Worm (Caenorhabditis elegans) whole organism, L4 larva: ENCODE measurements around the gene rheb-1.

Experiments used
- F10B5.3 ChIP-seq: sonication (generic microtip); optimal IDR thresholded peaks from 2 replicates; lab custom pipeline; 2016; ENCODE audit warnings: mild to moderate bottlenecking, missing genetic modification characterization, missing compliant biosample characterization
- F26F4.8 ChIP-seq: fragments of 200-800 bp; sonication (Bioruptor generic); conservative IDR thresholded peaks from 2 replicates; pipeline ENCODE4 v1.3.6; 2022; ENCODE audit warnings: missing genetic modification characterization, missing compliant biosample characterization
- F49E8.2 ChIP-seq: sonication (generic microtip); optimal IDR thresholded peaks from 2 replicates; lab custom pipeline; 2016; ENCODE audit warnings: missing compliant biosample characterization, mild to moderate bottlenecking, missing genetic modification characterization, borderline replicate concordance
- T26A8.4 ChIP-seq: fragments of 200-800 bp; sonication (Bioruptor generic); IDR thresholded peaks from 2 replicates; pipeline ENCODE4 v1.3.6; 2022; ENCODE audit warnings: missing genetic modification characterization, missing compliant biosample characterization
- Y105C5A.15 ChIP-seq: fragments of 200-800 bp; sonication (Bioruptor generic); IDR thresholded peaks from 2 replicates; pipeline ENCODE4 v1.3.6; 2022; ENCODE audit warnings: missing genetic modification characterization, missing compliant biosample characterization
- Y75B8A.6 ChIP-seq: fragments of 200-800 bp; sonication (Bioruptor generic); IDR thresholded peaks from 2 replicates; pipeline ENCODE4 v1.3.6; 2022; ENCODE audit warnings: missing genetic modification reagents, missing genetic modification characterization, missing compliant biosample characterization
- ZK546.5 ChIP-seq, 2 experiments: sonication (generic microtip); optimal IDR thresholded peaks; 2 replicates each; lab custom pipeline; 2017; ENCODE audit warnings: missing biosample characterization in 2 of 2, missing genetic modification characterization in 2 of 2
- aha-1 ChIP-seq: fragments of 150-350 bp; peaks from one replicate; lab custom pipeline; 2014; ENCODE audit warnings: missing biosample characterization, missing genetic modification characterization
- aly-2 ChIP-seq: sonication (generic microtip); optimal IDR thresholded peaks from 2 replicates; lab custom pipeline; 2018; ENCODE audit warnings: missing biosample characterization, missing genetic modification characterization
- attf-4 ChIP-seq: sonication (generic microtip); optimal IDR thresholded peaks from 3 replicates; lab custom pipeline; 2017; ENCODE audit warnings: missing biosample characterization, missing genetic modification characterization
- ceh-28 ChIP-seq: fragments of 150-350 bp; optimal IDR thresholded peaks from 2 replicates; lab custom pipeline; 2014; ENCODE audit warnings: missing biosample characterization, missing genetic modification reagents, missing genetic modification characterization
- ceh-62 ChIP-seq: sonication (generic microtip); optimal IDR thresholded peaks from 2 replicates; lab custom pipeline; 2017; ENCODE audit warnings: missing biosample characterization, missing genetic modification characterization
- ceh-82 ChIP-seq: sonication (generic microtip); optimal IDR thresholded peaks from 2 replicates; lab custom pipeline; 2017; ENCODE audit warnings: missing biosample characterization, missing genetic modification characterization
- ces-1 ChIP-seq: fragments of 150-350 bp; sonication (generic microtip); optimal IDR thresholded peaks from 4 replicates; lab custom pipeline; 2014; ENCODE audit warnings: missing biosample characterization, missing genetic modification reagents, missing genetic modification characterization
- dmd-6 ChIP-seq: fragments of 200-800 bp; sonication (Bioruptor generic); IDR thresholded peaks from 2 replicates; pipeline ENCODE4 v1.3.6; 2022; ENCODE audit warnings: missing genetic modification reagents, missing genetic modification characterization, missing compliant biosample characterization
- dpl-1 ChIP-seq: fragments of 150-350 bp; optimal IDR thresholded peaks from 2 replicates; lab custom pipeline; 2014; ENCODE audit warnings: missing biosample characterization, missing genetic modification reagents, missing genetic modification characterization
- dve-1 ChIP-seq: sonication (generic microtip); optimal IDR thresholded peaks from 2 replicates; lab custom pipeline; 2017; ENCODE audit warnings: antibody characterized with exemption, mild to moderate bottlenecking, missing genetic modification characterization, missing compliant biosample characterization; ENCODE audit not compliant: insufficient read depth
- egl-43 ChIP-seq: fragments of 200-800 bp; sonication (Bioruptor generic); IDR thresholded peaks from 2 replicates; pipeline ENCODE4 v1.3.6; 2022; ENCODE audit warnings: missing genetic modification reagents, missing genetic modification characterization, missing compliant biosample characterization
- fos-1 ChIP-seq: fragments of 150-350 bp; optimal IDR thresholded peaks from 2 replicates; lab custom pipeline; 2014; ENCODE audit warnings: missing biosample characterization, missing genetic modification characterization
- hlh-11 ChIP-seq: fragments of 200-800 bp; sonication (Bioruptor generic); optimal IDR thresholded peaks from 2 replicates; lab custom pipeline; 2018; ENCODE audit warnings: mild to moderate bottlenecking, missing genetic modification characterization, missing compliant biosample characterization
- hlh-30 ChIP-seq: sonication (generic microtip); optimal IDR thresholded peaks from 2 replicates; lab custom pipeline; 2017; ENCODE audit warnings: antibody characterized with exemption, mild to moderate bottlenecking, missing genetic modification characterization, missing compliant biosample characterization; ENCODE audit not compliant: insufficient read depth
- lim-7 ChIP-seq: fragments of 200-800 bp; sonication (Bioruptor generic); IDR thresholded peaks from 2 replicates; pipeline ENCODE4 v1.3.6; 2022; ENCODE audit warnings: missing genetic modification characterization, missing compliant biosample characterization
- lin-13 ChIP-seq: fragments of 150-350 bp; optimal IDR thresholded peaks from 2 replicates; lab custom pipeline; 2014; ENCODE audit warnings: missing biosample characterization, missing genetic modification reagents, missing genetic modification characterization
- lin-15B ChIP-seq: fragments of 150-350 bp; sonication (generic microtip); optimal IDR thresholded peaks from 3 replicates; lab custom pipeline; 2014; ENCODE audit warnings: missing biosample characterization, missing genetic modification characterization
- lin-38 ChIP-seq: fragments of 200-800 bp; sonication (Bioruptor generic); IDR thresholded peaks from 2 replicates; pipeline ENCODE4 v1.3.6; 2022; ENCODE audit warnings: missing genetic modification reagents, missing genetic modification characterization, missing compliant biosample characterization
- lin-39 ChIP-seq: fragments of 150-350 bp; optimal IDR thresholded peaks from 2 replicates; lab custom pipeline; 2014; ENCODE audit warnings: missing biosample characterization, missing genetic modification reagents, missing genetic modification characterization
- lsy-2 ChIP-seq, 2 experiments: fragments of 150-350 bp in 1 of 2; sonication (generic microtip) in 1 of 2; optimal IDR thresholded peaks; 2 replicates each; lab custom pipeline; 2014 to 2017; ENCODE audit warnings: missing biosample characterization in 2 of 2, missing genetic modification characterization in 2 of 2
- madf-9 ChIP-seq: fragments of 200-800 bp; sonication (Bioruptor generic); conservative IDR thresholded peaks from 2 replicates; pipeline ENCODE4 v1.3.6; 2022; ENCODE audit warnings: missing genetic modification reagents, missing genetic modification characterization, missing compliant biosample characterization
- mdl-1 ChIP-seq, 2 experiments: fragments of 150-350 bp in 1 of 2; sonication (generic microtip) in 1 of 2; optimal IDR thresholded peaks; 2 replicates each; lab custom pipeline; 2014 to 2017; ENCODE audit warnings: missing biosample characterization in 2 of 2, missing genetic modification characterization in 2 of 2
- mep-1 ChIP-seq: fragments of 150-350 bp; sonication (generic microtip); optimal IDR thresholded peaks from 3 replicates; lab custom pipeline; 2014; ENCODE audit warnings: missing biosample characterization, missing genetic modification characterization
- mxl-3 ChIP-seq: fragments of 200-800 bp; sonication (Bioruptor generic); optimal IDR thresholded peaks from 2 replicates; lab custom pipeline; 2018; ENCODE audit warnings: mild to moderate bottlenecking, missing genetic modification characterization, missing compliant biosample characterization
- nhr-25 ChIP-seq: sonication (generic microtip); optimal IDR thresholded peaks from 2 replicates; lab custom pipeline; 2017; ENCODE audit warnings: missing genetic modification characterization, mild to moderate bottlenecking, missing compliant biosample characterization, antibody characterized with exemption, moderate library complexity, borderline replicate concordance; ENCODE audit not compliant: insufficient read depth
- nhr-28 ChIP-seq: fragments of 150-350 bp; optimal IDR thresholded peaks from 2 replicates; lab custom pipeline; 2014; ENCODE audit warnings: missing biosample characterization, missing genetic modification characterization
- nhr-41 ChIP-seq: fragments of 200-800 bp; sonication (Bioruptor generic); IDR thresholded peaks from 2 replicates; pipeline ENCODE4 v1.3.6; 2022; ENCODE audit warnings: missing genetic modification reagents, missing genetic modification characterization, missing compliant biosample characterization
- nhr-6 ChIP-seq: fragments of 150-350 bp; optimal IDR thresholded peaks from 2 replicates; lab custom pipeline; 2014; ENCODE audit warnings: missing biosample characterization, missing genetic modification characterization
- nhr-76 ChIP-seq: fragments of 150-350 bp; optimal IDR thresholded peaks from 2 replicates; lab custom pipeline; 2014; ENCODE audit warnings: missing biosample characterization, missing genetic modification characterization
- rbr-2 ChIP-seq: sonication (generic microtip); optimal IDR thresholded peaks from 2 replicates; lab custom pipeline; 2016; ENCODE audit warnings: missing genotype, missing genetic modification characterization, missing compliant biosample characterization
- skn-1 ChIP-seq: fragments of 150-350 bp; optimal IDR thresholded peaks from 2 replicates; lab custom pipeline; 2014; ENCODE audit warnings: missing biosample characterization, missing genetic modification characterization
- tra-1 ChIP-seq: fragments of 200-800 bp; sonication (Bioruptor generic); IDR thresholded peaks from 2 replicates; pipeline ENCODE4 v1.3.6; 2022; ENCODE audit warnings: missing genetic modification reagents, missing genetic modification characterization, missing compliant biosample characterization
- unc-62 ChIP-seq, 3 experiments: fragments of 150-350 bp in 1 of 3; sonication (generic microtip); optimal IDR thresholded peaks in 2 of 3; peaks in 1 of 3; 1 replicate in 1 of 3; 2 replicates in 2 of 3; lab custom pipeline; 2014 to 2017; ENCODE audit warnings: missing biosample characterization in 3 of 3, missing genetic modification characterization in 3 of 3, missing genetic modification reagents in 3 of 3, missing genotype in 1 of 3
- zag-1 ChIP-seq: fragments of 150-350 bp; optimal IDR thresholded peaks from 2 replicates; lab custom pipeline; 2014; ENCODE audit warnings: missing biosample characterization, missing genetic modification characterization

rheb-1 gene

ce11 chrIII:9502155-9502714 lies 46.4 kb upstream of the rheb-1 start:
- TF ChIP-seq attf-4 (tag; lab: Kevin White, UChicago) (no peak), dve-1 (peak; percentile 10), mxl-3 (GFP tag; lab: Kevin White, UChicago) (peak; percentile 33), lim-7 (GFP tag; lab: Robert Waterston, UW) (no peak), ZK546.5 (tag; optimal IDR thresholded peaks at IDR 0.05; lab: Kevin White, UChicago) (no peak), ces-1 (GFP tag; lab: Kevin White, UChicago) (no peak), mdl-1 (tag; optimal IDR thresholded peaks at IDR 0.05; lab: Kevin White, UChicago) (no peak), dmd-6 (no peak), ceh-62 (tag; lab: Kevin White, UChicago) (no peak), lin-39 (tag; lab: Kevin White, UChicago) (no peak), nhr-25 (peak; percentile 11), unc-62 (GFP tag; optimal IDR thresholded peaks at IDR 0.05 in 1 of 2; lab: Kevin White, UChicago) (peak in 1 of 2 experiments; percentile 96), unc-62 (tag; optimal IDR thresholded peaks at IDR 0.05; lab: Kevin White, UChicago) (no peak), hlh-11 (tag; lab: Kevin White, UChicago) (no peak), lsy-2 (tag; optimal IDR thresholded peaks at IDR 0.05; lab: Kevin White, UChicago) (peak in 1 of 2 experiments; percentile 31), nhr-6 (tag; lab: Kevin White, UChicago) (no peak), skn-1 (tag; lab: Kevin White, UChicago) (no peak), F49E8.2 (tag; lab: Kevin White, UChicago) (no peak), nhr-41 (GFP tag; lab: Robert Waterston, UW) (no peak), lin-38 (GFP tag; lab: Robert Waterston, UW) (no peak), nhr-28 (peak; percentile 65), egl-43 (no peak), Y75B8A.6 (GFP tag; lab: Robert Waterston, UW) (no peak), aha-1 (tag; lab: Kevin White, UChicago) (peak; percentile 85), fos-1 (tag; lab: Kevin White, UChicago) (no peak), nhr-76 (no peak), F26F4.8 (GFP tag; lab: Robert Waterston, UW) (no peak), F10B5.3 (tag; lab: Kevin White, UChicago) (no peak)

ce11 chrIII:9501072-9501471 lies 45.2 kb upstream of the rheb-1 start:
- no peak for TF ChIP-seq T26A8.4 (GFP tag; lab: Robert Waterston, UW)
- TF ChIP-seq ceh-82 (tag; lab: Kevin White, UChicago), result no peak
- no peak for TF ChIP-seq aly-2 (tag; lab: Kevin White, UChicago)
- TF ChIP-seq hlh-30, result peak; percentile 21
- no peak for TF ChIP-seq rbr-2 (tag; lab: Kevin White, UChicago)
- TF ChIP-seq dpl-1, result no peak
- TF ChIP-seq lin-38 (GFP tag; lab: Robert Waterston, UW), result no peak
- TF ChIP-seq ceh-28 (tag; lab: Kevin White, UChicago), result no peak
- TF ChIP-seq fos-1 (tag; lab: Kevin White, UChicago), result no peak
- TF ChIP-seq Y105C5A.15 (GFP tag; lab: Robert Waterston, UW), result no peak
- no peak for TF ChIP-seq zag-1
- peak; percentile 42 for TF ChIP-seq mep-1 (tag; lab: Kevin White, UChicago)
- no peak for TF ChIP-seq lin-15B
- TF ChIP-seq tra-1 (GFP tag; lab: Robert Waterston, UW), result no peak
- TF ChIP-seq lsy-2 (tag; optimal IDR thresholded peaks at IDR 0.05; lab: Kevin White, UChicago), result peak in 1 of 2 experiments; percentile 38
- TF ChIP-seq madf-9, result no peak
- peak in 1 of 2 experiments; percentile 83 for TF ChIP-seq unc-62 (GFP tag; optimal IDR thresholded peaks at IDR 0.05 in 1 of 2; lab: Kevin White, UChicago)
- TF ChIP-seq unc-62 (tag; optimal IDR thresholded peaks at IDR 0.05; lab: Kevin White, UChicago), result no peak
- TF ChIP-seq lin-13 (GFP tag; lab: Kevin White, UChicago), result no peak
- TF ChIP-seq, all 104 proteins: peak for 4
